Worm (Caenorhabditis elegans) whole organism, mixed stage, embryonic: Measurements from ENCODE around the gene fip-2.

Experiments used
- ces-1 ChIP-seq: fragments of 150-350 bp; optimal IDR thresholded peaks from 2 replicates; lab custom pipeline; 2014; ENCODE audit warnings: missing biosample characterization, missing genetic modification reagents, missing genetic modification characterization
- hlh-1 ChIP-seq: fragments of 150-350 bp; optimal IDR thresholded peaks from 2 replicates; lab custom pipeline; 2014; ENCODE audit warnings: missing biosample characterization, missing genetic modification reagents, missing genetic modification characterization
- nhr-237 ChIP-seq: fragments of 150-350 bp; optimal IDR thresholded peaks from 2 replicates; lab custom pipeline; 2014; ENCODE audit warnings: missing biosample characterization, missing genetic modification characterization
- nhr-28 ChIP-seq: fragments of 150-350 bp; optimal IDR thresholded peaks from 2 replicates; lab custom pipeline; 2014; ENCODE audit warnings: missing biosample characterization, missing genetic modification characterization
- pha-4 ChIP-seq: fragments of 150-350 bp; optimal IDR thresholded peaks from 2 replicates; lab custom pipeline; 2018; ENCODE audit warnings: missing biosample characterization, missing genetic modification reagents, missing genetic modification characterization
- snpc-4 ChIP-seq: fragments of 150-350 bp; optimal IDR thresholded peaks from 2 replicates; lab custom pipeline; 2014; ENCODE audit warnings: missing biosample characterization, missing genetic modification characterization
- unc-39 ChIP-seq: fragments of 150-350 bp; optimal IDR thresholded peaks from 2 replicates; lab custom pipeline; 2014; ENCODE audit warnings: missing biosample characterization, missing genetic modification characterization
- unc-62 ChIP-seq: fragments of 150-350 bp; optimal IDR thresholded peaks from 2 replicates; lab custom pipeline; 2014; ENCODE audit warnings: missing biosample characterization, missing genetic modification reagents, missing genetic modification characterization
- ztf-11 ChIP-seq: fragments of 150-350 bp; optimal IDR thresholded peaks from 2 replicates; lab custom pipeline; 2014; ENCODE audit warnings: missing biosample characterization, missing genetic modification characterization

DNA sequence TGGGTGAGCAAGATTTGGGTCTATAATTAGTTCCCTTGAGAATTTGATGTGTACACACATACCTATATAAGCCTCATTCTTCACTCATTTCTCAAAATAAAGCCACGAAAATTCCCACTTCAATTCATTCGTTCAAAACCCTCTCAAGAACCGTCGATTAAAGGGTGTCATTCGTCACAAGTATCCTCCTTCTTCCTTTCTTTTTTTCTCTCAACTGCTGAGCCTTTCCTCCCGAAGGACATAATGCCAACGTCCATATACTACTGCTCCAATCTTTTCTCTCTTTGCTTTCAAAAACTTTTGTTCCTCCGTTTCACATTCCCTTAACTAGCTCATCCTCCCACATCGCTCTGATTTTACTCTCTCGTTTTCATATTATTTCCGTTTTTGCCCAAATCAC, 24.4 kb downstream of the fip-2 start, which contains the start of gene T27E4.1:
- no peak for TF ChIP-seq pha-4 (tag; lab: Kevin White, UChicago)
- no peak for TF ChIP-seq ces-1 (GFP tag; lab: Kevin White, UChicago)
- TF ChIP-seq nhr-28 (tag; lab: Kevin White, UChicago), result no peak
- no peak for TF ChIP-seq nhr-237 (tag; lab: Kevin White, UChicago)
- no peak for TF ChIP-seq ztf-11 (tag; lab: Kevin White, UChicago)
- TF ChIP-seq hlh-1, result no peak
- no peak for TF ChIP-seq snpc-4
- no peak for TF ChIP-seq unc-39 (tag; lab: Kevin White, UChicago)
- TF ChIP-seq unc-62 (GFP tag; lab: Kevin White, UChicago), result no peak
